Worm (Caenorhabditis elegans) whole organism, L2 larva: ENCODE measurements around the gene aly-1.

Source experiments
- ama-1 ChIP-seq: fragments of 150-350 bp; optimal IDR thresholded peaks from 2 replicates; lab custom pipeline; 2018; ENCODE audit warnings: inconsistent platforms
- lin-13 ChIP-seq: fragments of 150-350 bp; optimal IDR thresholded peaks from 2 replicates; lab custom pipeline; 2014; ENCODE audit warnings: missing biosample characterization, missing genetic modification reagents, missing genetic modification characterization
- mab-5 ChIP-seq: fragments of 150-350 bp; optimal IDR thresholded peaks from 2 replicates; lab custom pipeline; 2014; ENCODE audit warnings: missing biosample characterization, missing genetic modification characterization
- unc-55 ChIP-seq: fragments of 150-350 bp; sonication (generic microtip); optimal IDR thresholded peaks from 3 replicates; lab custom pipeline; 2014; ENCODE audit warnings: missing biosample characterization, missing genetic modification reagents, missing genetic modification characterization
- ztf-11 ChIP-seq: sonication (generic microtip); optimal IDR thresholded peaks from 2 replicates; lab custom pipeline; 2017; ENCODE audit warnings: missing biosample characterization, missing genetic modification characterization

- TF ChIP-seq ama-1 = no peak
- no peak for TF ChIP-seq unc-55 (GFP tag; lab: Kevin White, UChicago)
- no peak for TF ChIP-seq ztf-11 (tag; lab: Kevin White, UChicago)
- no peak for TF ChIP-seq mab-5 (tag; lab: Kevin White, UChicago)
- no peak for TF ChIP-seq lin-13 (GFP tag; lab: Kevin White, UChicago)
Observed at ce11 chrIV:9116452-9116851, 7.7 kb downstream of the aly-1 start.
